Worm (Caenorhabditis elegans) whole organism, L2 larva: Measurements from ENCODE around the gene slc-17.5.

Source experiments
- C34F6.9 ChIP-seq: fragments of 150-350 bp; optimal IDR thresholded peaks from 2 replicates; lab custom pipeline; 2014; ENCODE audit warnings: missing biosample characterization, missing genetic modification characterization
- F13H6.1 ChIP-seq: sonication (generic microtip); optimal IDR thresholded peaks from 2 replicates; lab custom pipeline; 2016; ENCODE audit warnings: missing genetic modification characterization, missing compliant biosample characterization
- Y55F3AM.14 ChIP-seq: fragments of 200-800 bp; sonication (Bioruptor generic); optimal IDR thresholded peaks from 2 replicates; lab custom pipeline; 2018; ENCODE audit warnings: mild to moderate bottlenecking, missing genetic modification characterization, missing compliant biosample characterization
- ZK546.5 ChIP-seq: sonication (generic microtip); optimal IDR thresholded peaks from 2 replicates; lab custom pipeline; 2017; ENCODE audit warnings: missing biosample characterization, missing genetic modification characterization
- ama-1 ChIP-seq: fragments of 150-350 bp; optimal IDR thresholded peaks from 2 replicates; lab custom pipeline; 2018; ENCODE audit warnings: inconsistent platforms
- ceh-16 ChIP-seq: fragments of 150-350 bp; optimal IDR thresholded peaks from 2 replicates; lab custom pipeline; 2014; ENCODE audit warnings: missing biosample characterization, missing genetic modification characterization
- crh-2 ChIP-seq: sonication (generic microtip); optimal IDR thresholded peaks from 2 replicates; lab custom pipeline; 2017; ENCODE audit warnings: missing biosample characterization, missing genetic modification characterization
- dmd-4 ChIP-seq: sonication (generic microtip); optimal IDR thresholded peaks from 2 replicates; lab custom pipeline; 2017; ENCODE audit warnings: missing biosample characterization, missing genetic modification characterization
- egl-27 ChIP-seq: sonication (generic microtip); optimal IDR thresholded peaks from 3 replicates; lab custom pipeline; 2017; ENCODE audit warnings: missing biosample characterization, missing genetic modification reagents, missing genetic modification characterization
- elt-1 ChIP-seq: fragments of 150-350 bp; optimal IDR thresholded peaks from 2 replicates; lab custom pipeline; 2014; ENCODE audit warnings: missing biosample characterization, missing genetic modification characterization
- elt-3 ChIP-seq: sonication (generic microtip); optimal IDR thresholded peaks from 2 replicates; lab custom pipeline; 2017; ENCODE audit warnings: missing biosample characterization, missing genetic modification characterization
- gmeb-1 ChIP-seq: fragments of 150-350 bp; optimal IDR thresholded peaks from 2 replicates; lab custom pipeline; 2014; ENCODE audit warnings: missing biosample characterization, missing genetic modification characterization
- lin-39 ChIP-seq: fragments of 150-350 bp; optimal IDR thresholded peaks from 2 replicates; lab custom pipeline; 2014; ENCODE audit warnings: missing biosample characterization, missing genetic modification reagents, missing genetic modification characterization
- lsy-2 ChIP-seq, 2 experiments: fragments of 150-350 bp in 1 of 2; sonication (generic microtip) in 1 of 2; optimal IDR thresholded peaks; 2 replicates each; lab custom pipeline; 2014 to 2017; ENCODE audit warnings: missing biosample characterization in 2 of 2, missing genetic modification characterization in 2 of 2
- mab-5 ChIP-seq: fragments of 150-350 bp; optimal IDR thresholded peaks from 2 replicates; lab custom pipeline; 2014; ENCODE audit warnings: missing biosample characterization, missing genetic modification characterization
- mbf-1 ChIP-seq: sonication (generic microtip); optimal IDR thresholded peaks from 2 replicates; lab custom pipeline; 2017; ENCODE audit warnings: missing biosample characterization, missing genetic modification characterization
- nhr-10 ChIP-seq: sonication (generic microtip); optimal IDR thresholded peaks from 2 replicates; lab custom pipeline; 2017; ENCODE audit warnings: missing biosample characterization, missing genetic modification characterization
- nhr-11 ChIP-seq: fragments of 150-350 bp; optimal IDR thresholded peaks from 2 replicates; lab custom pipeline; 2014; ENCODE audit warnings: missing biosample characterization, missing genetic modification characterization
- nhr-12 ChIP-seq: fragments of 150-350 bp; optimal IDR thresholded peaks from 2 replicates; lab custom pipeline; 2014; ENCODE audit warnings: missing biosample characterization, missing genetic modification characterization
- nhr-129 ChIP-seq: fragments of 150-350 bp; optimal IDR thresholded peaks from 2 replicates; lab custom pipeline; 2014; ENCODE audit warnings: missing biosample characterization, missing genetic modification characterization
- nhr-21 ChIP-seq: fragments of 150-350 bp; optimal IDR thresholded peaks from 2 replicates; lab custom pipeline; 2014; ENCODE audit warnings: missing biosample characterization, missing genetic modification characterization
- nhr-237 ChIP-seq: fragments of 150-350 bp; optimal IDR thresholded peaks from 2 replicates; lab custom pipeline; 2014; ENCODE audit warnings: missing biosample characterization, missing genetic modification characterization
- nhr-25 ChIP-seq: fragments of 150-350 bp; sonication (generic microtip); optimal IDR thresholded peaks from 3 replicates; lab custom pipeline; 2014; ENCODE audit warnings: missing biosample characterization, missing genetic modification characterization
- nhr-6 ChIP-seq: fragments of 150-350 bp; optimal IDR thresholded peaks from 2 replicates; lab custom pipeline; 2014; ENCODE audit warnings: missing biosample characterization, missing genetic modification characterization
- nhr-77 ChIP-seq: fragments of 150-350 bp; optimal IDR thresholded peaks from 2 replicates; lab custom pipeline; 2014; ENCODE audit warnings: missing biosample characterization, missing genetic modification characterization
- peb-1 ChIP-seq: fragments of 150-350 bp; optimal IDR thresholded peaks from 2 replicates; lab custom pipeline; 2014; ENCODE audit warnings: missing biosample characterization, missing genetic modification characterization
- sem-4 ChIP-seq: fragments of 150-350 bp; optimal IDR thresholded peaks from 2 replicates; lab custom pipeline; 2014; ENCODE audit warnings: missing biosample characterization, missing genetic modification reagents, missing genetic modification characterization
- skn-1 ChIP-seq: sonication (generic microtip); optimal IDR thresholded peaks from 2 replicates; lab custom pipeline; 2017; ENCODE audit warnings: missing biosample characterization, missing genetic modification characterization
- sma-3 ChIP-seq: sonication (generic microtip); optimal IDR thresholded peaks from 2 replicates; lab custom pipeline; 2016; ENCODE audit warnings: missing genetic modification reagents, missing genetic modification characterization, missing compliant biosample characterization
- sma-9 ChIP-seq, 2 experiments: fragments of 150-350 bp in 1 of 2; sonication (generic microtip) in 1 of 2; optimal IDR thresholded peaks; 2 replicates each; lab custom pipeline; 2014 to 2016; ENCODE audit warnings: missing genetic modification characterization in 2 of 2, mild to moderate bottlenecking in 1 of 2, missing biosample characterization in 1 of 2, missing compliant biosample characterization in 1 of 2, missing genetic modification reagents in 1 of 2, moderate library complexity in 1 of 2
- unc-39 ChIP-seq: fragments of 150-350 bp; optimal IDR thresholded peaks from 2 replicates; lab custom pipeline; 2014; ENCODE audit warnings: missing biosample characterization, missing genetic modification characterization
- unc-62 ChIP-seq: fragments of 150-350 bp; optimal IDR thresholded peaks from 2 replicates; lab custom pipeline; 2014; ENCODE audit warnings: missing biosample characterization, missing genetic modification reagents, missing genetic modification characterization
- zag-1 ChIP-seq: fragments of 150-350 bp; optimal IDR thresholded peaks from 2 replicates; lab custom pipeline; 2014; ENCODE audit warnings: missing biosample characterization, missing genetic modification characterization
- ztf-1 ChIP-seq: fragments of 200-800 bp; sonication (Bioruptor generic); conservative IDR thresholded peaks from 2 replicates; pipeline ENCODE4 v1.3.6; 2022; ENCODE audit warnings: missing genetic modification characterization, missing compliant biosample characterization
- ztf-4 ChIP-seq: fragments of 150-350 bp; optimal IDR thresholded peaks from 2 replicates; lab custom pipeline; 2014; ENCODE audit warnings: missing biosample characterization, missing genetic modification characterization

The slc-17.5 gene

ce11 chrV:8262212-8262611, 22.5 kb downstream of the slc-17.5 start:
- TF ChIP-seq crh-2 (tag; lab: Kevin White, UChicago): no peak
- no peak for TF ChIP-seq F13H6.1 (tag; lab: Kevin White, UChicago)
- no peak for TF ChIP-seq nhr-10
- TF ChIP-seq, all 48 proteins: peak for 0

ce11 chrV:8259016-8259415, 25.7 kb downstream of the slc-17.5 start, which contains the start of gene C16D9.1:
Gene C16D9.1 (plus strand): TSS chrV:8259316.
- TF ChIP-seq ama-1 (lab: Kevin White, UChicago): no peak
- TF ChIP-seq lin-39: no peak
- no peak for TF ChIP-seq sem-4 (tag; lab: Kevin White, UChicago)
- TF ChIP-seq egl-27: no peak
- no peak for TF ChIP-seq ceh-16
- no peak for TF ChIP-seq nhr-6 (tag; lab: Kevin White, UChicago)
- TF ChIP-seq dmd-4: no peak
- no peak for TF ChIP-seq elt-3
- TF ChIP-seq crh-2 (tag; lab: Kevin White, UChicago): no peak
- no peak for TF ChIP-seq unc-62 (GFP tag; lab: Kevin White, UChicago)
- no peak for TF ChIP-seq nhr-77
- no peak for TF ChIP-seq Y55F3AM.14 (GFP tag; lab: Kevin White, UChicago)

ce11 chrV:8254973-8255372, 29.7 kb downstream of the slc-17.5 start:
- TF ChIP-seq peb-1 (tag; lab: Kevin White, UChicago) (no peak), nhr-12 (tag; lab: Kevin White, UChicago) (no peak), ZK546.5 (tag; lab: Kevin White, UChicago) (no peak), skn-1 (no peak), nhr-6 (tag; lab: Kevin White, UChicago) (no peak), sma-9 (GFP tag; optimal IDR thresholded peaks at IDR 0.05; lab: Kevin White, UChicago) (no peak), sma-9 (tag; optimal IDR thresholded peaks at IDR 0.05; lab: Kevin White, UChicago) (no peak), ztf-4 (tag; lab: Kevin White, UChicago) (no peak), dmd-4 (no peak), nhr-129 (tag; lab: Kevin White, UChicago) (no peak), lsy-2 (tag; optimal IDR thresholded peaks at IDR 0.05; lab: Kevin White, UChicago) (no peak), nhr-25 (no peak), C34F6.9 (no peak), sem-4 (tag; lab: Kevin White, UChicago) (no peak)

- TF ChIP-seq crh-2 (tag; lab: Kevin White, UChicago): no peak
- TF ChIP-seq mbf-1 (tag; lab: Kevin White, UChicago): no peak
- TF ChIP-seq elt-1 (tag; lab: Kevin White, UChicago): no peak
- TF ChIP-seq nhr-77: no peak
- TF ChIP-seq nhr-11 (tag; lab: Kevin White, UChicago): no peak
- TF ChIP-seq unc-39 (tag; lab: Kevin White, UChicago): no peak
- no peak for TF ChIP-seq nhr-21
- TF ChIP-seq unc-62 (GFP tag; lab: Kevin White, UChicago): no peak
- TF ChIP-seq, all 48 proteins: peak for 0
Measured at ce11 chrV:8253946-8254345, 30.8 kb downstream of the slc-17.5 start.

- no peak for TF ChIP-seq crh-2 (tag; lab: Kevin White, UChicago)
- TF ChIP-seq lsy-2 (tag; optimal IDR thresholded peaks at IDR 0.05; lab: Kevin White, UChicago): peak in 1 of 2 experiments; percentile 16
- peak; percentile 34 for TF ChIP-seq nhr-129 (tag; lab: Kevin White, UChicago)
- TF ChIP-seq sma-9 (GFP tag; optimal IDR thresholded peaks at IDR 0.05; lab: Kevin White, UChicago): peak; percentile 27
- TF ChIP-seq sma-9 (tag; optimal IDR thresholded peaks at IDR 0.05; lab: Kevin White, UChicago): no peak
- peak; percentile 33 for TF ChIP-seq mab-5 (tag; lab: Kevin White, UChicago)
Measured at ce11 chrV:8252532-8252931, 32.2 kb downstream of the slc-17.5 start.

- no peak for TF ChIP-seq gmeb-1 (tag; lab: Kevin White, UChicago)
- peak; percentile 16 for TF ChIP-seq C34F6.9
- TF ChIP-seq sem-4 (tag; lab: Kevin White, UChicago): no peak
- peak; percentile 18 for TF ChIP-seq nhr-129 (tag; lab: Kevin White, UChicago)
- TF ChIP-seq, all 48 proteins: peak for 2
Measured at ce11 chrV:8251075-8251474, 33.6 kb downstream of the slc-17.5 start.

ce11 chrV:8250208-8250607, 34.5 kb downstream of the slc-17.5 start, which contains the start of gene C16D9.6:
Gene C16D9.6 (minus strand): TSS chrV:8250308.
- no peak for TF ChIP-seq peb-1 (tag; lab: Kevin White, UChicago)
- TF ChIP-seq nhr-237 (tag; lab: Kevin White, UChicago): no peak
- no peak for TF ChIP-seq C34F6.9
- no peak for TF ChIP-seq ceh-16
- no peak for TF ChIP-seq nhr-25
- TF ChIP-seq crh-2 (tag; lab: Kevin White, UChicago): no peak
- TF ChIP-seq Y55F3AM.14 (GFP tag; lab: Kevin White, UChicago): no peak
- no peak for TF ChIP-seq nhr-11 (tag; lab: Kevin White, UChicago)
- no peak for TF ChIP-seq zag-1 (tag; lab: Kevin White, UChicago)
- TF ChIP-seq mab-5 (tag; lab: Kevin White, UChicago): no peak
- TF ChIP-seq nhr-21: no peak
- TF ChIP-seq ztf-1 (GFP tag; lab: Robert Waterston, UW): no peak
- TF ChIP-seq ama-1 (lab: Kevin White, UChicago): no peak
- TF ChIP-seq nhr-10: no peak
- no peak for TF ChIP-seq sma-3 (GFP tag; lab: Kevin White, UChicago)
- TF ChIP-seq unc-62 (GFP tag; lab: Kevin White, UChicago): no peak
